Fruit fly (Drosophila melanogaster) whole organism, prepupa: Measurements from ENCODE around the gene CG17109.

Experiments used
- Blimp-1 ChIP-seq: fragments of 200-800 bp; sonication (Bioruptor generic); optimal IDR thresholded peaks from 3 replicates; lab custom pipeline; 2017; ENCODE audit warnings: missing biosample characterization, missing genetic modification characterization, mild to moderate bottlenecking, moderate library complexity, missing genetic modification reagents
- CG10631 ChIP-seq: fragments of 200-800 bp; sonication (Bioruptor generic); optimal IDR thresholded peaks from 2 replicates; lab custom pipeline; 2016; ENCODE audit warnings: missing biosample characterization, missing genetic modification characterization
- CG11294 ChIP-seq: fragments of 200-800 bp; sonication (Bioruptor generic); IDR thresholded peaks from 2 replicates; pipeline ENCODE4 v1.3.6; 2022; ENCODE audit warnings: missing biosample characterization, missing genetic modification characterization
- CG11762 ChIP-seq: fragments of 200-800 bp; sonication (Bioruptor generic); optimal IDR thresholded peaks from 3 replicates; lab custom pipeline; 2016; ENCODE audit warnings: missing biosample characterization, missing genetic modification characterization; ENCODE audit not compliant: insufficient read depth
- CG1621 ChIP-seq: fragments of 200-800 bp; sonication (Bioruptor generic); optimal IDR thresholded peaks from 3 replicates; lab custom pipeline; 2018; ENCODE audit warnings: missing biosample characterization, mild to moderate bottlenecking, missing genetic modification characterization
- CG16779 ChIP-seq: fragments of 200-800 bp; sonication (Bioruptor generic); optimal IDR thresholded peaks from 3 replicates; lab custom pipeline; 2017; ENCODE audit warnings: missing biosample characterization, mild to moderate bottlenecking, missing genetic modification characterization
- CG3032 ChIP-seq: fragments of 200-800 bp; optimal IDR thresholded peaks from 2 replicates; lab custom pipeline; 2019; ENCODE audit warnings: missing biosample characterization, mild to moderate bottlenecking, missing genetic modification characterization, moderate library complexity
- CG32006 ChIP-seq: fragments of 200-800 bp; sonication (Bioruptor generic); optimal IDR thresholded peaks from 3 replicates; lab custom pipeline; 2017; ENCODE audit warnings: missing biosample characterization, mild to moderate bottlenecking, missing genetic modification characterization
- CG3919 ChIP-seq: fragments of 200-800 bp; sonication (Bioruptor generic); optimal IDR thresholded peaks from 3 replicates; lab custom pipeline; 2016; ENCODE audit warnings: missing biosample characterization, missing genetic modification characterization
- CG4318 ChIP-seq: fragments of 200-800 bp; sonication (Bioruptor generic); optimal IDR thresholded peaks from 3 replicates; lab custom pipeline; 2017; ENCODE audit warnings: missing biosample characterization, mild to moderate bottlenecking, missing genetic modification characterization
- CG6163 ChIP-seq: fragments of 200-800 bp; sonication (Bioruptor generic); IDR thresholded peaks from 3 replicates; pipeline ENCODE4 v1.3.6; 2022; ENCODE audit warnings: missing biosample characterization, missing genetic modification characterization
- CG6854 ChIP-seq: fragments of 200-800 bp; sonication (Bioruptor generic); optimal IDR thresholded peaks from 2 replicates; lab custom pipeline; 2017; ENCODE audit warnings: missing biosample characterization, mild to moderate bottlenecking, missing genetic modification characterization
- CG7368 ChIP-seq: fragments of 200-800 bp; sonication (Bioruptor generic); optimal IDR thresholded peaks from 3 replicates; lab custom pipeline; 2016; ENCODE audit warnings: missing biosample characterization, missing genetic modification characterization
- CG9139 ChIP-seq: fragments of 200-800 bp; sonication (Bioruptor generic); optimal IDR thresholded peaks from 3 replicates; lab custom pipeline; 2017; ENCODE audit warnings: missing biosample characterization, mild to moderate bottlenecking, missing genetic modification characterization
- Eip78C ChIP-seq: fragments of 200-800 bp; sonication (Bioruptor generic); peaks from one replicate; lab custom pipeline; 2016; ENCODE audit warnings: missing biosample characterization, missing genetic modification characterization
- Ets21C ChIP-seq: fragments of 200-800 bp; sonication (Bioruptor generic); optimal IDR thresholded peaks from 3 replicates; lab custom pipeline; 2016; ENCODE audit warnings: missing biosample characterization, missing genetic modification characterization
- Ets96B ChIP-seq: fragments of 200-800 bp; optimal IDR thresholded peaks from 2 replicates; lab custom pipeline; 2019; ENCODE audit warnings: missing biosample characterization, mild to moderate bottlenecking, missing genetic modification characterization, moderate library complexity
- Gug ChIP-seq: fragments of 200-800 bp; sonication (Bioruptor generic); IDR thresholded peaks from 2 replicates; pipeline ENCODE4 v1.3.6; 2022; ENCODE audit warnings: missing biosample characterization, missing genetic modification characterization
- Hr4 ChIP-seq: fragments of 200-800 bp; sonication (Bioruptor generic); optimal IDR thresholded peaks from 3 replicates; lab custom pipeline; 2016; ENCODE audit warnings: missing biosample characterization, missing genetic modification characterization
- Lpt ChIP-seq: fragments of 200-800 bp; sonication (Bioruptor generic); optimal IDR thresholded peaks from 3 replicates; lab custom pipeline; 2016; ENCODE audit warnings: missing biosample characterization, missing genetic modification characterization
- Met ChIP-seq: fragments of 200-800 bp; sonication (Bioruptor generic); optimal IDR thresholded peaks from 3 replicates; lab custom pipeline; 2016; ENCODE audit warnings: missing biosample characterization, missing genetic modification characterization
- OdsH ChIP-seq: fragments of 200-800 bp; sonication (Bioruptor generic); optimal IDR thresholded peaks from 3 replicates; lab custom pipeline; 2016; ENCODE audit warnings: missing biosample characterization, missing genetic modification characterization
- Smox ChIP-seq: fragments of 200-800 bp; sonication (Bioruptor generic); optimal IDR thresholded peaks from 3 replicates; lab custom pipeline; 2016; ENCODE audit warnings: missing biosample characterization, missing genetic modification characterization
- Sox14 ChIP-seq: fragments of 200-800 bp; sonication (Bioruptor generic); optimal IDR thresholded peaks from 3 replicates; lab custom pipeline; 2016; ENCODE audit warnings: missing biosample characterization, missing genetic modification characterization
- Sox15 ChIP-seq: fragments of 200-800 bp; sonication (Bioruptor generic); optimal IDR thresholded peaks from 3 replicates; lab custom pipeline; 2016; ENCODE audit warnings: missing biosample characterization, missing genetic modification characterization
- achi ChIP-seq: fragments of 200-800 bp; sonication (Bioruptor generic); optimal IDR thresholded peaks from 3 replicates; lab custom pipeline; 2016; ENCODE audit warnings: missing biosample characterization, missing genetic modification characterization
- acj6 ChIP-seq: fragments of 200-800 bp; sonication (Bioruptor generic); optimal IDR thresholded peaks from 3 replicates; lab custom pipeline; 2016; ENCODE audit warnings: missing biosample characterization, missing genetic modification characterization
- dac ChIP-seq: fragments of 200-800 bp; sonication (Bioruptor generic); optimal IDR thresholded peaks from 2 replicates; lab custom pipeline; 2017; ENCODE audit warnings: missing biosample characterization, mild to moderate bottlenecking, missing genetic modification characterization
- fd59A ChIP-seq: fragments of 200-800 bp; sonication (Bioruptor generic); optimal IDR thresholded peaks from 2 replicates; lab custom pipeline; 2017; ENCODE audit warnings: missing biosample characterization, mild to moderate bottlenecking, missing genetic modification characterization, missing genetic modification reagents
- fd85E ChIP-seq: fragments of 200-800 bp; sonication (Bioruptor generic); optimal IDR thresholded peaks from 3 replicates; lab custom pipeline; 2016; ENCODE audit warnings: missing biosample characterization, missing genetic modification characterization
- pdm3 ChIP-seq: fragments of 200-800 bp; sonication (Bioruptor generic); optimal IDR thresholded peaks from 3 replicates; lab custom pipeline; 2016; ENCODE audit warnings: missing biosample characterization, missing genetic modification characterization
- spab ChIP-seq: fragments of 200-800 bp; sonication (Bioruptor generic); optimal IDR thresholded peaks from 2 replicates; lab custom pipeline; 2017; ENCODE audit warnings: missing biosample characterization, mild to moderate bottlenecking, missing genetic modification characterization, missing genetic modification reagents
- ss ChIP-seq, 2 experiments: fragments of 200-800 bp; sonication (Bioruptor generic); optimal IDR thresholded peaks; 2 replicates in 1 of 2; 3 replicates in 1 of 2; lab custom pipeline; 2017 to 2018; ENCODE audit warnings: mild to moderate bottlenecking in 2 of 2, missing biosample characterization in 2 of 2, missing genetic modification characterization in 2 of 2, moderate library complexity in 1 of 2
- svp ChIP-seq: fragments of 200-800 bp; sonication (Bioruptor generic); peaks from one replicate; lab custom pipeline; 2016; ENCODE audit warnings: missing biosample characterization, missing genetic modification characterization
- topi ChIP-seq: fragments of 200-800 bp; sonication (Bioruptor generic); optimal IDR thresholded peaks from 3 replicates; lab custom pipeline; 2016; ENCODE audit warnings: missing biosample characterization, missing genetic modification characterization
- vri ChIP-seq: fragments of 200-800 bp; sonication (Bioruptor generic); optimal IDR thresholded peaks from 3 replicates; lab custom pipeline; 2016; ENCODE audit warnings: missing biosample characterization, mild to moderate bottlenecking, missing genetic modification characterization

Gene CG17109

DNA sequence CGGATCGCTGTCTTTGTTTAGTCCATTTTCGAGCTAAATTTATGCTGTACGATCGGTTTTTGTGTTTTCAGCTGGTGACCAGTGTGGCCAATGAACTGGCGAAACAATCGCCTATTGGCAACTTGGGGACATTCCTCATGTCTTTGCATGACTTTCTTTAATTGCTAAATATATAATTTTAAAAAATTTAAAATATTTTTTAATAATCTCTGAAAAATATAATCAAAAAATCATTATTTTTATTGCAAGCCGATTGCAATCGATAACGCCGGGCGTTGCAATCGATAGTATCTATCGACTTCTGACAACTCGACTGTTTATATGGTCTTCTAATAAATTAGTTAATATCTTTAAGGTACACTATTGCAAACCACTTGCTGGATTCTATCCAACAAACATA lies 34.3 kb upstream of the CG17109 start, which contains the start of the genes sav and Ublcp1 (continued):
- peak; percentile 17 for TF ChIP-seq CG3919 (GFP tag; lab: Kevin White, UChicago)
- TF ChIP-seq CG9139, result no peak
- no peak for TF ChIP-seq Gug (GFP tag; lab: Robert Waterston, UW)
- no peak for TF ChIP-seq Sox15 (GFP tag; lab: Kevin White, UChicago)
- TF ChIP-seq CG10631 (GFP tag; lab: Kevin White, UChicago), result no peak
- no peak for TF ChIP-seq fd59A (GFP tag; lab: Kevin White, UChicago)
- TF ChIP-seq topi (GFP tag; lab: Kevin White, UChicago), result peak; percentile 15
- TF ChIP-seq vri (GFP tag; lab: Kevin White, UChicago), result peak; percentile 11
- TF ChIP-seq CG6163, result no peak
- TF ChIP-seq CG6854 (GFP tag; lab: Kevin White, UChicago), result no peak
- TF ChIP-seq pdm3 (GFP tag; lab: Kevin White, UChicago), result no peak
- TF ChIP-seq OdsH, result no peak
- TF ChIP-seq ss (GFP tag; optimal IDR thresholded peaks at IDR 0.05; lab: Kevin White, UChicago), result no peak
- TF ChIP-seq CG16779, result no peak
- TF ChIP-seq Blimp-1, result no peak
- TF ChIP-seq Ets96B, result peak; percentile 29

DNA sequence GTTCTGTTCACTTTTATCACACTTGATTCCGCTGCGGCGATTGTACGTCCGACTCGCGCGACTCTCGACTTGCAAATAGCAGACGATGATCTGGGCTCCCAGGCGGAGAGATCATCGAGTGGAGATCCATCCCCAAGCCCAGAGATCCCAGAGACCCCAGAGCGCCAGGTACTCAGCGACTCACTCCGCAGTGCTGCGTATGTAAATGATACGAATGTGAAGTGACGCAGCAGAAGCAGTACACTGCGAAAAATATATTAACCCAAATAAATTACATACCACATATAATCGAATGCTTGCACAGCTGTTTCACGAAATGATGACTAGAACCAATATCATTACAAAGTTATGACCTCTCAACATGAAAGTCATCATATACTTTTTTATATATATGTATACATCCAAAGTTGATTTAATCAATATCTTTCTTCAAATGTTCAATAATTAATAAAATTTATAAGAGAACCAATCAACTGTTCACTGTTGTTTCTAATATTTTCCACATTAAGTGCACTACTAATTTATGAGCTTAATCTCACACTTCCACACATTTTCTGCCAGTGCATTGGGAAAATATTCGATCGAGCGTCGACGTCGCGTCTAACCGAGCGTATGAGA lies 28.2 kb upstream of the CG17109 start, which contains the start of gene CG17111:
Gene CG17111, minus strand, starts transcription at position 51 of the 618 bp plus-strand sequence.
- TF ChIP-seq acj6 (GFP tag; lab: Kevin White, UChicago) (no peak), OdsH (peak; percentile 20), CG10631 (GFP tag; lab: Kevin White, UChicago) (peak; percentile 7), Ets96B (no peak), Met (GFP tag; lab: Kevin White, UChicago) (peak; percentile 13), Smox (GFP tag; lab: Kevin White, UChicago) (peak; percentile 4), CG16779 (no peak), fd85E (no peak), Lpt (GFP tag; lab: Kevin White, UChicago) (no peak), fd59A (GFP tag; lab: Kevin White, UChicago) (no peak), Eip78C (GFP tag; lab: Kevin White, UChicago) (no peak), CG6854 (GFP tag; lab: Kevin White, UChicago) (no peak), svp (GFP tag; lab: Kevin White, UChicago) (peak; percentile 46), Sox15 (GFP tag; lab: Kevin White, UChicago) (no peak), Blimp-1 (no peak), dac (GFP tag; lab: Kevin White, UChicago) (no peak), Hr4 (GFP tag; lab: Kevin White, UChicago) (peak; percentile 25), spab (GFP tag; lab: Kevin White, UChicago) (no peak), achi (GFP tag; lab: Kevin White, UChicago) (peak; percentile 13), Gug (GFP tag; lab: Robert Waterston, UW) (no peak), Ets21C (GFP tag; lab: Kevin White, UChicago) (no peak), CG32006 (peak; percentile 49)

DNA sequence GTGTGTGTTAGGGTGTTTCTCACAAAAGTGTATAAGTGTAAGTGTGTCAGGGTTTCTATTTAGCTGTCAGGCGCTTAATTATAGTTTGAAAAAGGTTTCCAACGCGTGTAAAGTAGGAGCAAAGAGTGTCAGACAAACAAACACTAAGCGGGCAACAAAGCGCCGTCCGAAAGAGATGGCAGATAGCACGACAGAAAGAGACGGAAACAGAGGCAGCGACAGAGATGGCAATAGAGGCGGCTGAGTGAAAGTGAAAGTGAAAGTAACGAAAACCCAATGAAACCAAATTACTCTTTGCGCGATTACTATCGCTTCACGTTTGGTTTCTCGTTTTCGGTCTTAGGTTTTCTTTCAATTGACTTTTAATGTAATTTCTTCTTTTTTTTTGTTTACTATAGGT lies 21.0 kb upstream of the CG17109 start:
- TF ChIP-seq Sox14, result no peak
- no peak for TF ChIP-seq Gug (GFP tag; lab: Robert Waterston, UW)
- no peak for TF ChIP-seq CG1621 (tag; lab: Kevin White, UChicago)
- no peak for TF ChIP-seq CG7368 (GFP tag; lab: Kevin White, UChicago)
- no peak for TF ChIP-seq CG4318 (GFP tag; lab: Kevin White, UChicago)
- no peak for TF ChIP-seq CG3032 (tag; lab: Kevin White, UChicago)
- no peak for TF ChIP-seq CG11762
- no peak for TF ChIP-seq CG11294 (GFP tag; lab: Robert Waterston, UW)

DNA sequence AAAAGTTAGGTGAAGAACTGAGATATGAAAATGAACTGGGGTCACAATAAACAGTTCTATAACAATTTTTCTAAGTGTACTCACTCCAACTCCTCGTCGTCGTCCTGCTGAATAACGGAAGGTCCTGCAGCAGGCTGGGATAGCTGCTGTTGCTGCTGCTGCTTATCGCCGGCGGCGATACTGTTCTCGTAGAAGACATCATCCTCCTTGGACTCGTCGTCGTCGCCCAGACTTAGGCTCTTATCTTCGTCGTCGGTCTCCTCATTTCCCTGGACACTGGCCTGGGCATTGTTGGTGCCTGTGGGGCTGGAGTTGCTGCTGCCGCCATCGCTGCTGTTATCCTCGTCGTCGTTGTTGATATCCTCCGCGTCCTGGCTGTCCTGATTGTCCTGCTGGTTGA lies 14.2 kb upstream of the CG17109 start:
- TF ChIP-seq svp (GFP tag; lab: Kevin White, UChicago) (peak; percentile 45), Hr4 (GFP tag; lab: Kevin White, UChicago) (no peak)
